Fruit fly (Drosophila melanogaster) whole organism, prepupa: ENCODE data around the gene gt.

Experiments used
- CG10669 ChIP-seq: fragments of 200-800 bp; sonication (Bioruptor generic); optimal IDR thresholded peaks from 3 replicates; lab custom pipeline; 2018; ENCODE audit warnings: missing biosample characterization, mild to moderate bottlenecking, missing genetic modification characterization, moderate library complexity
- CG11294 ChIP-seq: fragments of 200-800 bp; sonication (Bioruptor generic); IDR thresholded peaks from 2 replicates; pipeline ENCODE4 v1.3.6; 2022; ENCODE audit warnings: missing biosample characterization, missing genetic modification characterization
- CG11762 ChIP-seq: fragments of 200-800 bp; sonication (Bioruptor generic); optimal IDR thresholded peaks from 3 replicates; lab custom pipeline; 2016; ENCODE audit warnings: missing biosample characterization, missing genetic modification characterization; ENCODE audit not compliant: insufficient read depth
- CG11902 ChIP-seq: fragments of 200-800 bp; sonication (Bioruptor generic); optimal IDR thresholded peaks from 3 replicates; lab custom pipeline; 2016; ENCODE audit warnings: missing biosample characterization, missing genetic modification characterization
- CG1621 ChIP-seq: fragments of 200-800 bp; sonication (Bioruptor generic); optimal IDR thresholded peaks from 3 replicates; lab custom pipeline; 2018; ENCODE audit warnings: missing biosample characterization, mild to moderate bottlenecking, missing genetic modification characterization
- CG16779 ChIP-seq: fragments of 200-800 bp; sonication (Bioruptor generic); optimal IDR thresholded peaks from 3 replicates; lab custom pipeline; 2017; ENCODE audit warnings: missing biosample characterization, mild to moderate bottlenecking, missing genetic modification characterization
- CG31627 ChIP-seq: fragments of 200-800 bp; sonication (Bioruptor generic); optimal IDR thresholded peaks from 3 replicates; lab custom pipeline; 2016; ENCODE audit warnings: missing biosample characterization, missing genetic modification characterization
- CG32006 ChIP-seq: fragments of 200-800 bp; sonication (Bioruptor generic); optimal IDR thresholded peaks from 3 replicates; lab custom pipeline; 2017; ENCODE audit warnings: missing biosample characterization, mild to moderate bottlenecking, missing genetic modification characterization
- CG4318 ChIP-seq: fragments of 200-800 bp; sonication (Bioruptor generic); optimal IDR thresholded peaks from 3 replicates; lab custom pipeline; 2017; ENCODE audit warnings: missing biosample characterization, mild to moderate bottlenecking, missing genetic modification characterization
- CG6792 ChIP-seq: fragments of 200-800 bp; sonication (Bioruptor generic); optimal IDR thresholded peaks from 3 replicates; lab custom pipeline; 2016; ENCODE audit warnings: missing biosample characterization, missing genetic modification characterization
- CG6808 ChIP-seq: fragments of 200-800 bp; sonication (Bioruptor generic); optimal IDR thresholded peaks from 3 replicates; lab custom pipeline; 2017; ENCODE audit warnings: missing biosample characterization, missing genetic modification characterization, mild to moderate bottlenecking, moderate library complexity, missing genetic modification reagents
- CG7368 ChIP-seq: fragments of 200-800 bp; sonication (Bioruptor generic); optimal IDR thresholded peaks from 3 replicates; lab custom pipeline; 2016; ENCODE audit warnings: missing biosample characterization, missing genetic modification characterization
- CG9139 ChIP-seq: fragments of 200-800 bp; sonication (Bioruptor generic); optimal IDR thresholded peaks from 3 replicates; lab custom pipeline; 2017; ENCODE audit warnings: missing biosample characterization, mild to moderate bottlenecking, missing genetic modification characterization
- Ets21C ChIP-seq: fragments of 200-800 bp; sonication (Bioruptor generic); optimal IDR thresholded peaks from 3 replicates; lab custom pipeline; 2016; ENCODE audit warnings: missing biosample characterization, missing genetic modification characterization
- Hr38 ChIP-seq: sonication (Bioruptor generic); optimal IDR thresholded peaks from 2 replicates; lab custom pipeline; 2016; ENCODE audit warnings: missing biosample characterization, missing genetic modification characterization
- Hr4 ChIP-seq: fragments of 200-800 bp; sonication (Bioruptor generic); optimal IDR thresholded peaks from 3 replicates; lab custom pipeline; 2016; ENCODE audit warnings: missing biosample characterization, missing genetic modification characterization
- Met ChIP-seq: fragments of 200-800 bp; sonication (Bioruptor generic); optimal IDR thresholded peaks from 3 replicates; lab custom pipeline; 2016; ENCODE audit warnings: missing biosample characterization, missing genetic modification characterization
- Sox102F ChIP-seq: fragments of 200-800 bp; sonication (Bioruptor generic); optimal IDR thresholded peaks from 2 replicates; lab custom pipeline; 2016; ENCODE audit warnings: missing biosample characterization, mild to moderate bottlenecking, missing genetic modification characterization
- Sox14 ChIP-seq: fragments of 200-800 bp; sonication (Bioruptor generic); optimal IDR thresholded peaks from 3 replicates; lab custom pipeline; 2016; ENCODE audit warnings: missing biosample characterization, missing genetic modification characterization
- achi ChIP-seq: fragments of 200-800 bp; sonication (Bioruptor generic); optimal IDR thresholded peaks from 3 replicates; lab custom pipeline; 2016; ENCODE audit warnings: missing biosample characterization, missing genetic modification characterization
- acj6 ChIP-seq: fragments of 200-800 bp; sonication (Bioruptor generic); optimal IDR thresholded peaks from 3 replicates; lab custom pipeline; 2016; ENCODE audit warnings: missing biosample characterization, missing genetic modification characterization
- cyc ChIP-seq: fragments of 200-800 bp; sonication (Bioruptor generic); optimal IDR thresholded peaks from 3 replicates; lab custom pipeline; 2016; ENCODE audit warnings: missing biosample characterization, missing genetic modification characterization
- dac ChIP-seq: fragments of 200-800 bp; sonication (Bioruptor generic); optimal IDR thresholded peaks from 2 replicates; lab custom pipeline; 2017; ENCODE audit warnings: missing biosample characterization, mild to moderate bottlenecking, missing genetic modification characterization
- eg ChIP-seq: fragments of 200-800 bp; sonication (Bioruptor generic); IDR thresholded peaks from 3 replicates; pipeline ENCODE4 v1.3.6; 2022; ENCODE audit warnings: missing biosample characterization, missing genetic modification characterization
- esn ChIP-seq: fragments of 200-800 bp; sonication (Bioruptor generic); optimal IDR thresholded peaks from 2 replicates; lab custom pipeline; 2016; ENCODE audit warnings: missing biosample characterization, mild to moderate bottlenecking, missing genetic modification characterization, moderate library complexity
- fd85E ChIP-seq: fragments of 200-800 bp; sonication (Bioruptor generic); optimal IDR thresholded peaks from 3 replicates; lab custom pipeline; 2016; ENCODE audit warnings: missing biosample characterization, missing genetic modification characterization
- fkh ChIP-seq: fragments of 200-800 bp; sonication (Bioruptor generic); optimal IDR thresholded peaks from 3 replicates; lab custom pipeline; 2017; ENCODE audit warnings: missing biosample characterization, mild to moderate bottlenecking, missing genetic modification characterization, moderate library complexity
- lz ChIP-seq: fragments of 200-800 bp; sonication (Bioruptor generic); optimal IDR thresholded peaks from 3 replicates; lab custom pipeline; 2016; ENCODE audit warnings: missing biosample characterization, missing genetic modification characterization
- pdm3 ChIP-seq: fragments of 200-800 bp; sonication (Bioruptor generic); optimal IDR thresholded peaks from 3 replicates; lab custom pipeline; 2016; ENCODE audit warnings: missing biosample characterization, missing genetic modification characterization
- spab ChIP-seq: fragments of 200-800 bp; sonication (Bioruptor generic); optimal IDR thresholded peaks from 2 replicates; lab custom pipeline; 2017; ENCODE audit warnings: missing biosample characterization, mild to moderate bottlenecking, missing genetic modification characterization, missing genetic modification reagents
- svp ChIP-seq: fragments of 200-800 bp; sonication (Bioruptor generic); peaks from one replicate; lab custom pipeline; 2016; ENCODE audit warnings: missing biosample characterization, missing genetic modification characterization

gt gene

DNA sequence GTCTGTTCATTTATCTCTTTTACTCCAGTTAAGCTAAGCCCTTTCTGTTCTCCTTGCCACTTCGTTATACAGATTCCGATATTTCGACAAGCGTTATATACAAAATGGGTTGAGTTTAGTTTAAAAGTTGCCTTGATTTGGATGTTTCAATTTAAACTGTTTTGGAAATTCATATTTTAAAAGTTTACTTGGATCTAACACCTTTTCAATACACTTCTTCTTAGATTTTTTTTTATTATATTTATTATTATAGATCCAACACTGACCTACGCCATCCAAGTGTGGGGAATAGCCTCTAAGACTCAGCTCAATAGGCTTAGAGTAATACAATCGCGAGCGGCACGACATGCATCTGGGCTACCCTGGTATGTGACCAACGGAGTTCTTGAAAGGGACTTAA, 3.0 kb downstream of the gt start, which contains the start of gene CG32797:
CG32797 (minus strand) TSS at position 101 of the 400 bp plus-strand sequence.
- TF ChIP-seq svp (no peak), Ets21C (GFP tag; lab: Kevin White, UChicago) (no peak), CG32006 (GFP tag; lab: Kevin White, UChicago) (no peak), esn (GFP tag; lab: Kevin White, UChicago) (no peak), lz (no peak), CG9139 (GFP tag; lab: Kevin White, UChicago) (no peak), CG11762 (GFP tag; lab: Kevin White, UChicago) (no peak), CG31627 (no peak), CG6808 (GFP tag; lab: Kevin White, UChicago) (no peak), CG11294 (GFP tag; lab: Robert Waterston, UW) (no peak), CG11902 (GFP tag; lab: Kevin White, UChicago) (no peak), Sox102F (no peak), pdm3 (no peak), CG4318 (GFP tag; lab: Kevin White, UChicago) (no peak), fkh (GFP tag; lab: Kevin White, UChicago) (no peak), CG10669 (GFP tag; lab: Kevin White, UChicago) (no peak)

DNA sequence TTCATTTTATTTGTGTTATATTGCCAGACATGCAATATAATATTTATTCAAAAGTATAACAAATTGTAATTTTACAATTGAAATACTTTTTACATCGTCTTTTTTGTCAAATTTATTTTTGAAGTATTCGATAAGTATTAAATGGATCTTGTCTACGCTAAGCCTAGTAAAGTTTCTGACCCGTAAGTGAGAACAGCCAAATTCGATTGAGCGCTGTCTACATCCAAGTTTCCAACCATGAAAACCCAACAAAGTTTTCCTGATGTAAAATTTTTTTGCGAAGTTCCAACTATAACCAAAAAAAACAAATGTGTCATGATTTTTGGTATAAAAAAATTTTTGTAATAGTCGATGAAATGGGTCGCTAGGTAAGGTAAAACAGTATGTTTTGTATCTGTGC, 9.2 kb downstream of the gt start:
- TF ChIP-seq cyc (GFP tag; lab: Kevin White, UChicago) = no peak
- TF ChIP-seq Hr4 = no peak

DNA sequence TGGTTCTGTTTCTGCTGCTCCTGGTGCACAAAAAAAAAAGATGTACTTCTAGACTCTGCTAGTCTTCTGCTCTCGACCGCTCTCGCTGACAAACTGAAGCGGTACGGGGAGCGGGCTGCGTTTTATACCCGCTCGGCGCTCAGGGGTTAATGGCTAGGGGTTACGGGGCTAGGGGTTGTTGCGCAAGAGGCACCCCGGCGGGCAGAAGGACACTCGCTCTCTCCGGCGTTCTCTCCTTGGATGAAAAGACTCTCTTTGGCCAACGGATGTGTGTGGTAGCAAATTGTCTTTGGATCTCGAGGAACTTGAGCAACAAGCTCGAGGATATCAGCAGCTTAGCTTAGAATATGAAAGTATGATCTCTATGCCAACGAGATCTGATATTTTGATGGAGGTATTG, 18.0 kb downstream of the gt start, which contains the start of gene CG12496:
CG12496 (minus strand) TSS at position 97 of the 400 bp plus-strand sequence.
- TF ChIP-seq CG1621 (tag; lab: Kevin White, UChicago) (no peak), spab (no peak), acj6 (GFP tag; lab: Kevin White, UChicago) (no peak), Sox14 (GFP tag; lab: Kevin White, UChicago) (no peak), CG31627 (no peak)

DNA sequence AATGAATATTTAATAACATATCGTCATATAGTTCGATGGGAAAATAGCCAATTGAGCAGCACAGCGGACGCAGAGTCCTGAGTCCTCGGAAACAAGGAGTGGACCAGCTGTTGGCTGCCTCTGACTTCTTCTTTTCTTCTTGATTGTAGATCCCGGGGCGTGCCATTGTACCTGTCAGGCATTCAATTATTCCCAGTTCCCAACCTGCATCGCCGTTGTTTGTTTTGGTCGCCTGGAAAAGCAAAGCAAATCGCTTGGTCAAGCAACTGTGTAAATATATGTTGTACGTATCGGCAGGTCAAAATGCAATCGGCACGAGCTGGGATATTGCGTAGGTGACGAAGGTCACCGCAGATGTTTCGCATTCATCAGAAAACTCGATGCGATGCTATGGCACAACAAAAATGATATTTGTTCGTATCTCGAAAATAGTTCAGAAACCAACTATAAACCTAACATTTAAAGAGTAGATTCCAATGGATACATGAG, 20.0 kb downstream of the gt start:
- no peak for TF ChIP-seq Hr38 (GFP tag; lab: Kevin White, UChicago)
- TF ChIP-seq Sox14 (GFP tag; lab: Kevin White, UChicago) = no peak
- no peak for TF ChIP-seq CG6792 (GFP tag; lab: Kevin White, UChicago)
- TF ChIP-seq lz = no peak
- TF ChIP-seq CG10669 (GFP tag; lab: Kevin White, UChicago) = no peak

DNA sequence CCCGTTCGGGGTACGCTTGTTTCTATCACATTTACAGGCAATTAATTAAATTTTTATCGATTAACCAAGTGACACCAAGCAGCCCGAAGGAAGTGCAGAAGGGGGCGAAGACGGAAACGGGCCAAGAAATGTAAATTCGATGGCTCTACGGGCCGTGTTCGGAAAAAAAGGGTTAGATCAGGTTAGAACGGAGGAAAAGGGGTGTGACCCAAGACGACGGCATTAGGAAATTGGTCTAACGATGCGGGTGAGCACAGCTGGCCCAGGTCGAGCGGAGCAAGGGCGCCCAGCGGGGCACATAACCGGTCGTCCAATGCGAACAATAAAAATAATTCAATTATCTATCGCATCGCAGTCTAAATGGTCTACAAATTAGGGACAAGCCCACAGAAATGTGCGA, 29.3 kb downstream of the gt start:
- TF ChIP-seq Hr38 (GFP tag; lab: Kevin White, UChicago) (no peak), CG11762 (GFP tag; lab: Kevin White, UChicago) (no peak), CG16779 (tag; lab: Kevin White, UChicago) (no peak), eg (GFP tag; lab: Robert Waterston, UW) (no peak), achi (GFP tag; lab: Kevin White, UChicago) (no peak), Met (no peak), lz (no peak), fkh (GFP tag; lab: Kevin White, UChicago) (no peak), esn (GFP tag; lab: Kevin White, UChicago) (no peak), spab (no peak), fd85E (GFP tag; lab: Kevin White, UChicago) (no peak), dac (GFP tag; lab: Kevin White, UChicago) (no peak), CG9139 (GFP tag; lab: Kevin White, UChicago) (no peak), pdm3 (no peak), CG7368 (GFP tag; lab: Kevin White, UChicago) (no peak)
